Worm (Caenorhabditis elegans) whole organism, late embryonic: ENCODE results near the gene szy-4.
A peak's percentile ranks its signal among the peaks of the same experiment; 100 is the strongest.

Experiments used
- K02D7.2 ChIP-seq: sonication (generic microtip); optimal IDR thresholded peaks from 2 replicates; lab custom pipeline; 2017; ENCODE audit warnings: mild to moderate bottlenecking, missing genetic modification characterization, missing compliant biosample characterization
- K09A11.1 ChIP-seq: sonication (generic microtip); optimal IDR thresholded peaks from 2 replicates; lab custom pipeline; 2017; ENCODE audit warnings: antibody characterized with exemption, mild to moderate bottlenecking, missing genetic modification characterization, missing compliant biosample characterization; ENCODE audit not compliant: insufficient read depth
- T23F11.4 ChIP-seq: fragments of 200-800 bp; sonication (Bioruptor generic); optimal IDR thresholded peaks from 2 replicates; lab custom pipeline; 2018; ENCODE audit warnings: mild to moderate bottlenecking, missing genetic modification characterization, missing compliant biosample characterization
- Y22D7AL.16 ChIP-seq: sonication (generic microtip); optimal IDR thresholded peaks from 2 replicates; lab custom pipeline; 2016; ENCODE audit warnings: missing genetic modification characterization, missing compliant biosample characterization
- ahr-1 ChIP-seq: sonication (generic microtip); optimal IDR thresholded peaks from 2 replicates; lab custom pipeline; 2016; ENCODE audit warnings: missing genetic modification characterization, missing compliant biosample characterization
- ama-1 ChIP-seq: fragments of 150-350 bp; optimal IDR thresholded peaks from 2 replicates; lab custom pipeline; 2014
- ceh-14 ChIP-seq: sonication (generic microtip); optimal IDR thresholded peaks from 2 replicates; lab custom pipeline; 2016; ENCODE audit warnings: missing genotype, missing genetic modification characterization, missing compliant biosample characterization
- ceh-18 ChIP-seq: sonication (generic microtip); optimal IDR thresholded peaks from 2 replicates; lab custom pipeline; 2016; ENCODE audit warnings: missing genetic modification characterization, missing compliant biosample characterization
- ceh-19 ChIP-seq: fragments of 200-800 bp; sonication (Bioruptor generic); optimal IDR thresholded peaks from 2 replicates; lab custom pipeline; 2018; ENCODE audit warnings: mild to moderate bottlenecking, missing genetic modification characterization, missing compliant biosample characterization
- ceh-22 ChIP-seq: sonication (generic microtip); optimal IDR thresholded peaks from 2 replicates; lab custom pipeline; 2017; ENCODE audit warnings: missing biosample characterization, missing genetic modification characterization
- ceh-30 ChIP-seq: fragments of 150-350 bp; optimal IDR thresholded peaks from 2 replicates; lab custom pipeline; 2014; ENCODE audit warnings: missing biosample characterization, missing genetic modification characterization
- ceh-31 ChIP-seq: sonication (generic microtip); optimal IDR thresholded peaks from 2 replicates; lab custom pipeline; 2016; ENCODE audit warnings: missing genetic modification characterization, missing compliant biosample characterization
- ceh-34 ChIP-seq: sonication (generic microtip); optimal IDR thresholded peaks from 2 replicates; lab custom pipeline; 2016; ENCODE audit warnings: mild to moderate bottlenecking, missing genetic modification characterization, missing compliant biosample characterization
- ceh-48 ChIP-seq: sonication (generic microtip); optimal IDR thresholded peaks from 2 replicates; lab custom pipeline; 2016; ENCODE audit warnings: missing genetic modification characterization, inconsistent platforms, missing compliant biosample characterization
- ceh-6 ChIP-seq: fragments of 200-800 bp; sonication (Bioruptor generic); optimal IDR thresholded peaks from 2 replicates; lab custom pipeline; 2018; ENCODE audit warnings: mild to moderate bottlenecking, missing genetic modification characterization, missing compliant biosample characterization
- ceh-9 ChIP-seq: sonication (generic microtip); optimal IDR thresholded peaks from 2 replicates; lab custom pipeline; 2016; ENCODE audit warnings: mild to moderate bottlenecking, missing genetic modification characterization, inconsistent platforms, missing compliant biosample characterization
- dve-1 ChIP-seq: sonication (generic microtip); optimal IDR thresholded peaks from 2 replicates; lab custom pipeline; 2017; ENCODE audit warnings: antibody characterized with exemption, mild to moderate bottlenecking, missing genetic modification characterization, missing compliant biosample characterization
- elt-2 ChIP-seq: sonication (generic microtip); optimal IDR thresholded peaks from 2 replicates; lab custom pipeline; 2016; ENCODE audit warnings: missing genetic modification reagents, missing genetic modification characterization, missing compliant biosample characterization
- ets-4 ChIP-seq: sonication (generic microtip); optimal IDR thresholded peaks from 2 replicates; lab custom pipeline; 2016; ENCODE audit warnings: missing genetic modification characterization, missing compliant biosample characterization
- fkh-10 ChIP-seq: fragments of 150-350 bp; optimal IDR thresholded peaks from 2 replicates; lab custom pipeline; 2014; ENCODE audit warnings: missing biosample characterization, missing genetic modification reagents, missing genetic modification characterization
- gmeb-2 ChIP-seq: sonication (generic microtip); optimal IDR thresholded peaks from 2 replicates; lab custom pipeline; 2016; ENCODE audit warnings: missing genetic modification characterization, inconsistent platforms, missing compliant biosample characterization
- hlh-15 ChIP-seq: sonication (generic microtip); optimal IDR thresholded peaks from 2 replicates; lab custom pipeline; 2016; ENCODE audit warnings: missing genetic modification characterization, missing compliant biosample characterization
- hlh-30 ChIP-seq: sonication (generic microtip); optimal IDR thresholded peaks from 2 replicates; lab custom pipeline; 2017; ENCODE audit warnings: antibody characterized with exemption, missing genetic modification characterization, missing compliant biosample characterization; ENCODE audit not compliant: insufficient read depth
- hlh-6 ChIP-seq: sonication (generic microtip); optimal IDR thresholded peaks from 2 replicates; lab custom pipeline; 2016; ENCODE audit warnings: missing genotype, missing genetic modification characterization, missing compliant biosample characterization
- lin-11 ChIP-seq: fragments of 200-800 bp; sonication (Bioruptor generic); optimal IDR thresholded peaks from 2 replicates; lab custom pipeline; 2018; ENCODE audit warnings: mild to moderate bottlenecking, missing genetic modification characterization, missing compliant biosample characterization
- mec-3 ChIP-seq: sonication (generic microtip); optimal IDR thresholded peaks from 2 replicates; lab custom pipeline; 2016; ENCODE audit warnings: borderline replicate concordance, missing genetic modification characterization, missing compliant biosample characterization
- nfya-1 ChIP-seq: sonication (generic microtip); optimal IDR thresholded peaks from 2 replicates; lab custom pipeline; 2017; ENCODE audit warnings: missing genetic modification characterization, mild to moderate bottlenecking, missing compliant biosample characterization, antibody characterized with exemption, moderate library complexity
- nhr-232 ChIP-seq: sonication (generic microtip); optimal IDR thresholded peaks from 2 replicates; lab custom pipeline; 2016; ENCODE audit warnings: missing genetic modification characterization, missing compliant biosample characterization
- odd-2 ChIP-seq: sonication (generic microtip); optimal IDR thresholded peaks from 2 replicates; lab custom pipeline; 2017; ENCODE audit warnings: antibody characterized with exemption, mild to moderate bottlenecking, missing genetic modification characterization, missing compliant biosample characterization
- pag-3 ChIP-seq: sonication (generic microtip); optimal IDR thresholded peaks from 2 replicates; lab custom pipeline; 2016; ENCODE audit warnings: missing compliant biosample characterization, missing genetic modification characterization, borderline replicate concordance
- pat-9 ChIP-seq: fragments of 200-800 bp; sonication (Bioruptor generic); optimal IDR thresholded peaks from 2 replicates; lab custom pipeline; 2018; ENCODE audit warnings: mild to moderate bottlenecking, missing genetic modification characterization, moderate library complexity, missing compliant biosample characterization
- pax-1 ChIP-seq: fragments of 150-350 bp; optimal IDR thresholded peaks from 2 replicates; lab custom pipeline; 2014; ENCODE audit warnings: missing biosample characterization, missing genetic modification characterization
- pros-1 ChIP-seq: fragments of 150-350 bp; optimal IDR thresholded peaks from 2 replicates; lab custom pipeline; 2014; ENCODE audit warnings: missing biosample characterization, missing genetic modification reagents, missing genetic modification characterization
- ref-2 ChIP-seq: sonication (generic microtip); optimal IDR thresholded peaks from 2 replicates; lab custom pipeline; 2016; ENCODE audit warnings: missing genetic modification characterization, missing compliant biosample characterization
- rnt-1 ChIP-seq: sonication (generic microtip); optimal IDR thresholded peaks from 2 replicates; lab custom pipeline; 2016; ENCODE audit warnings: missing genetic modification characterization, missing compliant biosample characterization
- sox-4 ChIP-seq: sonication (generic microtip); optimal IDR thresholded peaks from 2 replicates; lab custom pipeline; 2017; ENCODE audit warnings: mild to moderate bottlenecking, missing genetic modification characterization, inconsistent platforms, missing compliant biosample characterization
- tbx-2 ChIP-seq: sonication (generic microtip); optimal IDR thresholded peaks from 2 replicates; lab custom pipeline; 2016; ENCODE audit warnings: missing genetic modification characterization, missing compliant biosample characterization
- ttx-3 ChIP-seq: sonication (generic microtip); optimal IDR thresholded peaks from 2 replicates; lab custom pipeline; 2016; ENCODE audit warnings: missing genetic modification reagents, missing genetic modification characterization, missing compliant biosample characterization
- unc-42 ChIP-seq: sonication (generic microtip); optimal IDR thresholded peaks from 2 replicates; lab custom pipeline; 2016; ENCODE audit warnings: missing genotype, missing genetic modification characterization, missing compliant biosample characterization
- zip-5 ChIP-seq: sonication (generic microtip); optimal IDR thresholded peaks from 2 replicates; lab custom pipeline; 2016; ENCODE audit warnings: missing genetic modification characterization, missing compliant biosample characterization
- ztf-16 ChIP-seq: sonication (generic microtip); optimal IDR thresholded peaks from 2 replicates; lab custom pipeline; 2017; ENCODE audit warnings: missing genetic modification characterization, missing compliant biosample characterization

The szy-4 gene

DNA sequence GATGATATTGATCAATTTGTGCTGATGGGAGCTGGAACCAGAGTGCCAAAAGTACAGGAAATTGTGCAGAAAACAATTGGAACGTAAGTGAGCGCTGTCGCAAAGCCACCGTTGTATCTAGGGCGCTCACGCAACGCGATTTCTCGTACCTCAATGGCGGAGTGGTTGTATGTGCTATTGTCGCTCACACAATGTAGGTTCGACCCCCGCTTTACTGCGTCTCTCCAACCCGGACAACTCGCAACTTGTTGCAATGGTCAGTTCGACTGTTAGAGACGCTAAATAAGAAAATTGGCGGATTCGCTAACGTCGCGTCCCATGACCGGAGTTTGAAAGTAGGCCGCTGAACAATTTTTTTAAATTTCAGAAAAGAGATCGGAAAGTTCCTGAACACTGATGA lies 50.0 kb downstream of the szy-4 start (continued):
- peak; percentile 25 for TF ChIP-seq K09A11.1 (tag; lab: Kevin White, UChicago)
- TF ChIP-seq ceh-48 (tag; lab: Kevin White, UChicago) = peak; percentile 61
- peak; percentile 81 for TF ChIP-seq ztf-16 (tag; lab: Kevin White, UChicago)
- TF ChIP-seq ceh-9 = peak; percentile 38
- peak; percentile 72 for TF ChIP-seq pat-9
- peak; percentile 79 for TF ChIP-seq sox-4 (tag; lab: Kevin White, UChicago)
- TF ChIP-seq K02D7.2 (tag; lab: Kevin White, UChicago) = peak; percentile 70
- peak; percentile 86 for TF ChIP-seq ceh-19 (GFP tag; lab: Kevin White, UChicago)
- peak; percentile 74 for TF ChIP-seq hlh-30
- TF ChIP-seq hlh-6 (tag; lab: Kevin White, UChicago) = peak; percentile 84
- no peak for TF ChIP-seq fkh-10
- TF ChIP-seq odd-2 (tag; lab: Kevin White, UChicago) = no peak
- TF ChIP-seq ceh-6 (GFP tag; lab: Kevin White, UChicago) = peak; percentile 81
- peak; percentile 78 for TF ChIP-seq T23F11.4
- no peak for TF ChIP-seq nfya-1 (tag; lab: Kevin White, UChicago)

ce11 chrII:6250782-6251461 lies 52.4 kb downstream of the szy-4 start, which contains the start of gene phb-2:
Gene phb-2, plus strand, starts transcription at chrII:6251411.
- TF ChIP-seq ceh-31 (tag; lab: Kevin White, UChicago) (peak; percentile 38), pag-3 (no peak), hlh-30 (peak; percentile 54), K09A11.1 (tag; lab: Kevin White, UChicago) (peak; percentile 9), nhr-232 (no peak), zip-5 (tag; lab: Kevin White, UChicago) (no peak), mec-3 (tag; lab: Kevin White, UChicago) (no peak), ceh-34 (peak; percentile 36), hlh-15 (tag; lab: Kevin White, UChicago) (no peak), ceh-22 (no peak), tbx-2 (tag; lab: Kevin White, UChicago) (peak; percentile 31), ceh-18 (tag; lab: Kevin White, UChicago) (peak; percentile 48), dve-1 (tag; lab: Kevin White, UChicago) (peak; percentile 68), Y22D7AL.16 (no peak), ceh-9 (no peak), ahr-1 (tag; lab: Kevin White, UChicago) (no peak), gmeb-2 (tag; lab: Kevin White, UChicago) (no peak), ceh-14 (tag; lab: Kevin White, UChicago) (no peak), rnt-1 (tag; lab: Kevin White, UChicago) (peak; percentile 9), ceh-6 (GFP tag; lab: Kevin White, UChicago) (no peak), pros-1 (peak; percentile 33), ets-4 (tag; lab: Kevin White, UChicago) (peak; percentile 30), ztf-16 (tag; lab: Kevin White, UChicago) (no peak), sox-4 (tag; lab: Kevin White, UChicago) (no peak), unc-42 (tag; lab: Kevin White, UChicago) (peak; percentile 14), ceh-30 (tag; lab: Kevin White, UChicago) (no peak), nfya-1 (tag; lab: Kevin White, UChicago) (peak; percentile 80), lin-11 (tag; lab: Kevin White, UChicago) (no peak), ama-1 (lab: Kevin White, UChicago) (peak; percentile 71), elt-2 (peak; percentile 63), ttx-3 (tag; lab: Kevin White, UChicago) (no peak), pax-1 (tag; lab: Kevin White, UChicago) (no peak), ref-2 (tag; lab: Kevin White, UChicago) (peak; percentile 23)
